Worm (Caenorhabditis elegans) whole organism, late embryonic: ENCODE results near the gene ZC155.4.

ENCODE experiments used
- ceh-14 ChIP-seq: sonication (generic microtip); optimal IDR thresholded peaks from 2 replicates; lab custom pipeline; 2016; ENCODE audit warnings: missing genotype, missing genetic modification characterization, missing compliant biosample characterization
- ceh-19 ChIP-seq: fragments of 200-800 bp; sonication (Bioruptor generic); optimal IDR thresholded peaks from 2 replicates; lab custom pipeline; 2018; ENCODE audit warnings: mild to moderate bottlenecking, missing genetic modification characterization, missing compliant biosample characterization
- ceh-34 ChIP-seq: sonication (generic microtip); optimal IDR thresholded peaks from 2 replicates; lab custom pipeline; 2016; ENCODE audit warnings: mild to moderate bottlenecking, missing genetic modification characterization, missing compliant biosample characterization
- ceh-6 ChIP-seq: fragments of 200-800 bp; sonication (Bioruptor generic); optimal IDR thresholded peaks from 2 replicates; lab custom pipeline; 2018; ENCODE audit warnings: mild to moderate bottlenecking, missing genetic modification characterization, missing compliant biosample characterization
- ceh-9 ChIP-seq: sonication (generic microtip); optimal IDR thresholded peaks from 2 replicates; lab custom pipeline; 2016; ENCODE audit warnings: mild to moderate bottlenecking, missing genetic modification characterization, inconsistent platforms, missing compliant biosample characterization
- elt-4 ChIP-seq: sonication (generic microtip); optimal IDR thresholded peaks from 2 replicates; lab custom pipeline; 2016; ENCODE audit warnings: missing genetic modification characterization, missing compliant biosample characterization
- fkh-10 ChIP-seq: fragments of 150-350 bp; optimal IDR thresholded peaks from 2 replicates; lab custom pipeline; 2014; ENCODE audit warnings: missing biosample characterization, missing genetic modification reagents, missing genetic modification characterization
- hlh-6 ChIP-seq: sonication (generic microtip); optimal IDR thresholded peaks from 2 replicates; lab custom pipeline; 2016; ENCODE audit warnings: missing genotype, missing genetic modification characterization, missing compliant biosample characterization
- lim-6 ChIP-seq: sonication (generic microtip); optimal IDR thresholded peaks from 2 replicates; lab custom pipeline; 2016; ENCODE audit warnings: missing genetic modification characterization, missing compliant biosample characterization
- madf-2 ChIP-seq: sonication (generic microtip); optimal IDR thresholded peaks from 2 replicates; lab custom pipeline; 2017; ENCODE audit warnings: missing genetic modification characterization, missing compliant biosample characterization
- pag-3 ChIP-seq: sonication (generic microtip); optimal IDR thresholded peaks from 2 replicates; lab custom pipeline; 2016; ENCODE audit warnings: missing compliant biosample characterization, missing genetic modification characterization, borderline replicate concordance
- pha-4 ChIP-seq: fragments of 150-350 bp; optimal IDR thresholded peaks from 2 replicates; lab custom pipeline; 2018; ENCODE audit warnings: missing biosample characterization, missing genetic modification reagents, missing genetic modification characterization
- unc-42 ChIP-seq: sonication (generic microtip); optimal IDR thresholded peaks from 2 replicates; lab custom pipeline; 2016; ENCODE audit warnings: missing genotype, missing genetic modification characterization, missing compliant biosample characterization
- unc-55 ChIP-seq: sonication (generic microtip); optimal IDR thresholded peaks from 2 replicates; lab custom pipeline; 2017; ENCODE audit warnings: missing biosample characterization, missing genetic modification reagents, missing genetic modification characterization

DNA sequence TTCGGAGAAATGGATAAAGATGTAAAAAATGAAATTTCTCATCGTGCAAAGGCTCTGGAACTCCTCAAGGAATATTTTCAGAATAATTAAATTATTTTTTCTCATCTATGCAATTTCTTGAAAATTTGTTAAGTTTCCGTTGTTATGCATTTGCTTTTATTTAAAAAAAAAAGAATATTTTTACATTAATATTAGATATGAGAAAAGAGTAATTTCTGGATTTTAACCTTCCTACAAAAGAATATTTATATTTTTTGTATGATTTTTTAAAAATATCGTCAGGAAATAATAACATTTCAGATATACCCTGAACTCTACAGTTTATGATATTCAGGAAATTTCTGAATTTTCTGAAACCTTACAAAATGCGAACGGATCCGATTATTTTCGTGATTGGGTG lies 49.5 kb upstream of the ZC155.4 start, which contains the start of gene gro-1:
- TF ChIP-seq madf-2 (tag; lab: Kevin White, UChicago) (no peak), lim-6 (no peak), ceh-34 (tag; lab: Kevin White, UChicago) (no peak), pag-3 (tag; lab: Kevin White, UChicago) (no peak), ceh-19 (GFP tag; lab: Kevin White, UChicago) (no peak), unc-42 (tag; lab: Kevin White, UChicago) (no peak), elt-4 (no peak), ceh-6 (GFP tag; lab: Kevin White, UChicago) (no peak), hlh-6 (tag; lab: Kevin White, UChicago) (no peak), ceh-14 (tag; lab: Kevin White, UChicago) (no peak), ceh-9 (tag; lab: Kevin White, UChicago) (no peak), fkh-10 (GFP tag; lab: Kevin White, UChicago) (no peak), unc-55 (GFP tag; lab: Kevin White, UChicago) (no peak), pha-4 (tag; lab: Kevin White, UChicago) (no peak)
